Worm (Caenorhabditis elegans) whole organism, L4/young adult: Measurements from ENCODE around the gene msp-58.
"Not testable (repeated sequence)": the region's sequence is repeated elsewhere in the genome, so short reads cannot be mapped to it uniquely, and the experiment has no call there.

Experiments used
- dao-5 ChIP-seq: sonication (generic microtip); optimal IDR thresholded peaks from 2 replicates; lab custom pipeline; 2016; ENCODE audit warnings: missing genotype, missing genetic modification characterization, moderate library complexity, missing compliant biosample characterization
- him-1 ChIP-seq: sonication (generic microtip); optimal IDR thresholded peaks from 2 replicates; lab custom pipeline; 2016; ENCODE audit warnings: missing genotype, missing genetic modification reagents, missing genetic modification characterization, missing compliant biosample characterization

DNA sequence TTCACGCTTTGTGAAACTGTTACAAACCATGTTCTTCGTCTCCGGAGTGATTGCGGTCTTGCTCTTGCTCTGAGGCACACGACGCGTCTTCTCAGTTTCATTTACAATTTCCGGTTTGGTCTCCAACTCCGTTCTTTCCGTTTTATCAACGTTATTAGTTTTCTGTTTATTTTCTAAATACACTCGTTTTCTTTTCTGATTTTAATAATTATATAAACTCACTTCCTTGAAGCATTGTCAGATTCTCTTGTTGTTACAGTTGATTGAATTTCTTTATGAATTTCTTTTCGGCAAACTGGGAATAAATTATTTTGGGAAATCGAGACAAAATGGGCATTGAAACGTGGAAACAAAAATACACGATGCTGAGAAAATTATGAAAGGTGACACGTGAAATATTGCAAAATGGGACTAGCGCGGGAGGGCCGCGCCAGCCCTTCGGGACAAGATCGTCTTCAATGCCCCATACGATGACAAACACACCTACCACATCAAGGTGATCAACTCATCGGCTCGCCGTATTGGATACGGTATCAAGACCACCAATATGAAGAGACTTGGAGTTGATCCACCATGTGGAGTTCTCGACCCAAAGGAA, at the start of gene msp-58, which contains the start of gene ZK354.9:
- TF ChIP-seq him-1, dao-5 (tag; lab: Kevin White, UChicago): not testable (repeated sequence)
